Worm (Caenorhabditis elegans): Measurements from ENCODE around the gene D2089.8.

- TF ChIP-seq pha-4 (tag; optimal IDR thresholded peaks at IDR 0.05) (no peak), unc-3 (GFP tag; conservative IDR thresholded peaks at IDR 0.05) (no peak), unc-3 (tag; optimal IDR thresholded peaks at IDR 0.05) (no peak), elt-2 (tag; optimal IDR thresholded peaks at IDR 0.05) (no peak), ahr-1 (tag; optimal IDR thresholded peaks at IDR 0.05) (no peak)
Measured at ce11 chrII:10707439-10708096, 45.0 kb upstream of the D2089.8 start.

Data from whole organism, late embryonic.